Fruit fly (Drosophila melanogaster): ENCODE results near the gene CG11357.

The CG11357 gene

DNA sequence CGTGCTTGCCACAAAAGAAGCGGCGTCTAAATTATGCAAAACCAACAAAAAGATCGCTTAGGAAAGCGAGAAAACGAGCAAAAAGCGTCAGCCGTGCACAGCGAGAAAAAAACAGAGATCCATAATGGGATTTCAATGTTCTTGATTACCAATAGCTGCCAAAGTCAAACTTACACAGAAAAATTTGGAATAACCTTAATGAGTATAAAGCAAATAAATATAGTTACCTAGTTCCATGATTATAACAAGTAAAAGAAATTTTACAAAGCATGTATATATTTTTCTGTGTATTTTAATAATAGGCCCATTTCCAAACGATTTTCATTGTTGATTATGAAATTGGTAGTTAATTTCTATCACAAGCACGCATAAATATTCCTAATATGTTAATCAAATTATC is 7.9 kb upstream of the CG11357 start (continued):
- no peak for TF ChIP-seq CG10274 (GFP tag; optimal IDR thresholded peaks at IDR 0.05)
- no peak for TF ChIP-seq lov (optimal IDR thresholded peaks at IDR 0.05)
- TF ChIP-seq lov (GFP tag; IDR thresholded peaks at IDR 0.05), result no peak
- peak; percentile 36 for TF ChIP-seq Xbp1 (GFP tag; optimal IDR thresholded peaks at IDR 0.05)
- no peak for TF ChIP-seq CG8944 (GFP tag; optimal IDR thresholded peaks at IDR 0.05)
- no peak for TF ChIP-seq CG17568 (GFP tag; optimal IDR thresholded peaks at IDR 0.05)
- no peak for TF ChIP-seq CG8359 (GFP tag; optimal IDR thresholded peaks at IDR 0.05; ENCODE audit: borderline replicate concordance)
- TF ChIP-seq BEAF-32 (GFP tag; optimal IDR thresholded peaks at IDR 0.05), result no peak
- TF ChIP-seq CG10321 (GFP tag; IDR thresholded peaks at IDR 0.05), result no peak
- no peak for TF ChIP-seq slp2 (GFP tag; optimal IDR thresholded peaks at IDR 0.05)
- TF ChIP-seq CG14667 (GFP tag; IDR thresholded peaks at IDR 0.05), result no peak
- no peak for TF ChIP-seq sd (tag; optimal IDR thresholded peaks at IDR 0.05)
- peak; percentile 15; the same call in 1 of the 3 replicates for TF ChIP-seq B-H1 (GFP tag; IDR thresholded peaks at IDR 0.05)
- TF ChIP-seq CG10979 (tag; optimal IDR thresholded peaks at IDR 0.05), result peak; percentile 63
- TF ChIP-seq grau (tag; optimal IDR thresholded peaks at IDR 0.05), result peak; percentile 38
- peak; percentile 16 for TF ChIP-seq ind (GFP tag; optimal IDR thresholded peaks at IDR 0.05)
- TF ChIP-seq CG7839 (tag; optimal IDR thresholded peaks at IDR 0.05), result peak; percentile 56
- TF ChIP-seq vnd (GFP tag; IDR thresholded peaks at IDR 0.05; ENCODE audit: partially characterized antibody), result no peak
- no peak for TF ChIP-seq luna (GFP tag; optimal IDR thresholded peaks at IDR 0.05)
- TF ChIP-seq Ptx1 (GFP tag; IDR thresholded peaks at IDR 0.05), result peak; percentile 61
- no peak for TF ChIP-seq CG2889 (GFP tag; IDR thresholded peaks at IDR 0.05)
- TF ChIP-seq CG11456 (GFP tag; IDR thresholded peaks at IDR 0.05), result no peak
- no peak for TF ChIP-seq CG2116 (GFP tag; optimal IDR thresholded peaks at IDR 0.05)
- no peak for TF ChIP-seq CG1792 (GFP tag; optimal IDR thresholded peaks at IDR 0.05)
- TF ChIP-seq HLHmδ (GFP tag; optimal IDR thresholded peaks at IDR 0.05), result no peak
- TF ChIP-seq CG15601 (tag; optimal IDR thresholded peaks at IDR 0.05), result no peak
- no peak for TF ChIP-seq zfh2 (GFP tag; optimal IDR thresholded peaks at IDR 0.05)
- TF ChIP-seq ro (GFP tag; IDR thresholded peaks at IDR 0.05), result no peak
- TF ChIP-seq sna (GFP tag; IDR thresholded peaks at IDR 0.05; ENCODE audit: partially characterized antibody), result no peak
- TF ChIP-seq HmgZ (tag; optimal IDR thresholded peaks at IDR 0.05), result no peak
- TF ChIP-seq Bdp1 (GFP tag; optimal IDR thresholded peaks at IDR 0.05), result no peak
- TF ChIP-seq insv (GFP tag; optimal IDR thresholded peaks at IDR 0.05), result no peak
- no peak for TF ChIP-seq CG6654 (GFP tag; optimal IDR thresholded peaks at IDR 0.05)
- no peak for TF ChIP-seq CG10654 (GFP tag; optimal IDR thresholded peaks at IDR 0.05)
- TF ChIP-seq sima (GFP tag; optimal IDR thresholded peaks at IDR 0.05), result no peak
- no peak for TF ChIP-seq CG5953 (GFP tag; IDR thresholded peaks at IDR 0.05)
- TF ChIP-seq CG17912 (GFP tag; optimal IDR thresholded peaks at IDR 0.05), result no peak
- TF ChIP-seq CG9876 (GFP tag; optimal IDR thresholded peaks at IDR 0.05), result no peak
- no peak for TF ChIP-seq Lim3 (GFP tag; IDR thresholded peaks at IDR 0.05)
- no peak for TF ChIP-seq cg (GFP tag; optimal IDR thresholded peaks at IDR 0.05)
- TF ChIP-seq jigr1 (GFP tag; IDR thresholded peaks at IDR 0.05), result 0 out of 3 replicates have a peak, but pooled peaks have one; percentile 13
- no peak for TF ChIP-seq CG9932 (GFP tag; IDR thresholded peaks at IDR 0.05)
- TF ChIP-seq wor (GFP tag; IDR thresholded peaks at IDR 0.05), result no peak
- peak; percentile 30; the same call in 1 of the 2 replicates for TF ChIP-seq CG32772 (GFP tag; IDR thresholded peaks at IDR 0.05)
- no peak for TF ChIP-seq CG7928 (GFP tag; optimal IDR thresholded peaks at IDR 0.05)
- no peak for TF ChIP-seq CG31224 (GFP tag; IDR thresholded peaks at IDR 0.05)
- no peak for TF ChIP-seq Camta (GFP tag; optimal IDR thresholded peaks at IDR 0.05)
- TF ChIP-seq CG11247 (GFP tag; IDR thresholded peaks at IDR 0.05), result no peak
- no peak for TF ChIP-seq mld (GFP tag; IDR thresholded peaks at IDR 0.05; ENCODE audit: partially characterized antibody)
- TF ChIP-seq schlank (tag; optimal IDR thresholded peaks at IDR 0.05), result no peak
- TF ChIP-seq BtbVII (GFP tag; optimal IDR thresholded peaks at IDR 0.05), result no peak
- TF ChIP-seq HLH3B (GFP tag; IDR thresholded peaks at IDR 0.05), result peak; percentile 41; the same call in 1 of the 2 replicates

All from whole organism, embryonic.